Worm (Caenorhabditis elegans): ENCODE measurements around the gene irld-7.

DNA sequence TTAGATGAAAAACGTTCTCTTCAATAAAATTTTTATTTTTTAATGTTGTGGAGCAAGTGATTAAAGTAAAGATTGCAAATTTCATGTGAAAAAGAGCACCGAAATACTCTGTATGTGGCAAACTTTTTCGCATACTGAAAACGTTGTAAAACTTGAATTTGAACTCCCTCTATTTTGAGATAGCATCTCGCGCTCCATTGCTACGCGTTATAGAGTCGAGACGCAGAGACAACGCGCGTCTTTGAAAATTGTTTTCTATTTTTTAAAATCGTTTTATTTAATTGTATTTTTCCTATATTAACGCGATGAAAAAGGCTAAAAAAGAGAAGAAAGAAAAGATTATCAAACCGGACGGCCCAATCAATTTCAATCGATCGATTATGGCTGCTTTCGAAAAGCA is 41.6 kb upstream of the irld-7 start, which contains the start of gene fan-1:
- TF ChIP-seq lin-13 (GFP tag; optimal IDR thresholded peaks at IDR 0.05) = peak; percentile 63
- TF ChIP-seq elt-3 (tag; optimal IDR thresholded peaks at IDR 0.05) = peak in 1 of 6 experiments; percentile 50
- TF ChIP-seq ama-1 (optimal IDR thresholded peaks at IDR 0.05) = no peak
- no peak for TF ChIP-seq zag-1 (tag; optimal IDR thresholded peaks at IDR 0.05)
- TF ChIP-seq ztf-11 (tag; optimal IDR thresholded peaks at IDR 0.05) = no peak
- TF ChIP-seq lsy-2 (tag; optimal IDR thresholded peaks at IDR 0.05) = peak; percentile 71 to 87
- no peak for TF ChIP-seq ceh-88 (GFP tag; IDR thresholded peaks at IDR 0.05)

Data from whole organism, L1 larva.